Fruit fly (Drosophila melanogaster) whole organism, embryonic: ENCODE measurements around the gene CG42554.

Experiments
- B-H1 ChIP-seq: fragments of 200-800 bp; sonication (Bioruptor generic); IDR thresholded peaks from 3 replicates; pipeline ENCODE4 v1.3.6; 2022; ENCODE audit warnings: missing biosample characterization, missing genetic modification characterization
- C15 ChIP-seq: fragments of 200-800 bp; sonication (Bioruptor generic); IDR thresholded peaks from 3 replicates; pipeline ENCODE4 v1.3.6; 2022; ENCODE audit warnings: missing biosample characterization, missing genetic modification characterization
- CG11723 ChIP-seq: fragments of 200-800 bp; sonication (Bioruptor generic); optimal IDR thresholded peaks from 2 replicates; lab custom pipeline; 2017; ENCODE audit warnings: missing biosample characterization, mild to moderate bottlenecking, missing genetic modification characterization
- CG12155 ChIP-seq: fragments of 200-800 bp; sonication (Bioruptor generic); optimal IDR thresholded peaks from 3 replicates; lab custom pipeline; 2016; ENCODE audit warnings: missing biosample characterization, missing genetic modification characterization
- CG12236 ChIP-seq: fragments of 200-800 bp; sonication (Bioruptor generic); optimal IDR thresholded peaks from 2 replicates; lab custom pipeline; 2016; ENCODE audit warnings: missing biosample characterization, missing genetic modification characterization
- CG1233 ChIP-seq: fragments of 200-800 bp; sonication (Bioruptor generic); optimal IDR thresholded peaks from 4 replicates; lab custom pipeline; 2018; ENCODE audit warnings: missing biosample characterization, mild to moderate bottlenecking, missing genetic modification characterization
- CG14965 ChIP-seq: fragments of 200-800 bp; sonication (Bioruptor generic); optimal IDR thresholded peaks from 2 replicates; lab custom pipeline; 2016; ENCODE audit warnings: missing biosample characterization, missing genetic modification characterization, borderline replicate concordance
- CG15011 ChIP-seq: fragments of 200-800 bp; sonication (Bioruptor generic); optimal IDR thresholded peaks from 3 replicates; lab custom pipeline; 2018; ENCODE audit warnings: missing biosample characterization, mild to moderate bottlenecking, missing genetic modification characterization
- CG1603 ChIP-seq: fragments of 200-800 bp; sonication (Bioruptor generic); optimal IDR thresholded peaks from 2 replicates; lab custom pipeline; 2019; ENCODE audit warnings: missing biosample characterization, mild to moderate bottlenecking, missing genetic modification characterization, moderate library complexity
- CG1647 ChIP-seq: fragments of 200-800 bp; sonication (Bioruptor generic); optimal IDR thresholded peaks from 3 replicates; lab custom pipeline; 2016; ENCODE audit warnings: missing biosample characterization, missing genetic modification characterization
- CG17186 ChIP-seq: fragments of 200-800 bp; sonication (Bioruptor generic); optimal IDR thresholded peaks from 3 replicates; lab custom pipeline; 2017; ENCODE audit warnings: missing biosample characterization, missing genetic modification reagents, missing genetic modification characterization
- CG2120 ChIP-seq: fragments of 200-800 bp; sonication (Bioruptor generic); optimal IDR thresholded peaks from 3 replicates; lab custom pipeline; 2016; ENCODE audit warnings: missing biosample characterization, missing genetic modification characterization
- CG2129 ChIP-seq: fragments of 200-800 bp; sonication (Bioruptor generic); IDR thresholded peaks from 2 replicates; pipeline ENCODE4 v1.3.6; 2022; ENCODE audit warnings: missing biosample characterization, missing genetic modification characterization; ENCODE audit not compliant: partially characterized antibody
- CG3726 ChIP-seq: fragments of 200-800 bp; sonication (Bioruptor generic); IDR thresholded peaks from 3 replicates; pipeline ENCODE4, ENCODE4 v1.3.6; 2022; ENCODE audit warnings: missing biosample characterization, missing genetic modification characterization
- CG4424 ChIP-seq: fragments of 200-800 bp; sonication (Bioruptor generic); optimal IDR thresholded peaks from 3 replicates; lab custom pipeline; 2016; ENCODE audit warnings: missing biosample characterization, missing genetic modification characterization
- CG4854 ChIP-seq: fragments of 200-800 bp; sonication (Bioruptor generic); optimal IDR thresholded peaks from 2 replicates; lab custom pipeline; 2016; ENCODE audit warnings: missing biosample characterization, missing genetic modification characterization, inconsistent platforms
- CG6689 ChIP-seq: fragments of 200-800 bp; sonication (Bioruptor generic); IDR thresholded peaks from 2 replicates; pipeline ENCODE4 v1.3.6; 2022; ENCODE audit warnings: missing biosample characterization, missing genetic modification characterization
- CG9797 ChIP-seq: fragments of 200-800 bp; sonication (Bioruptor generic); optimal IDR thresholded peaks from 3 replicates; lab custom pipeline; 2018; ENCODE audit warnings: missing biosample characterization, mild to moderate bottlenecking, missing genetic modification characterization
- CG9876 ChIP-seq: fragments of 200-800 bp; sonication (Bioruptor generic); optimal IDR thresholded peaks from 2 replicates; lab custom pipeline; 2016; ENCODE audit warnings: missing biosample characterization, missing genetic modification characterization
- Camta ChIP-seq: fragments of 200-800 bp; sonication (Bioruptor generic); optimal IDR thresholded peaks from 2 replicates; lab custom pipeline; 2016; ENCODE audit warnings: missing biosample characterization, missing genetic modification characterization
- Dref ChIP-seq: fragments of 200-800 bp; sonication (Bioruptor generic); IDR thresholded peaks from 2 replicates; pipeline ENCODE4 v1.3.6; 2022; ENCODE audit warnings: missing biosample characterization, missing genetic modification characterization
- E2f1 ChIP-seq: fragments of 200-800 bp; sonication (Bioruptor generic); IDR thresholded peaks from 2 replicates; pipeline ENCODE4 v1.3.6; 2022; ENCODE audit warnings: missing biosample characterization, missing genetic modification characterization
- Elba2 ChIP-seq: fragments of 200-800 bp; sonication (Bioruptor generic); optimal IDR thresholded peaks from 3 replicates; lab custom pipeline; 2016; ENCODE audit warnings: missing biosample characterization, missing genetic modification characterization
- Hand ChIP-seq: fragments of 200-800 bp; sonication (Bioruptor generic); optimal IDR thresholded peaks from 2 replicates; lab custom pipeline; 2017; ENCODE audit warnings: mild to moderate bottlenecking, missing biosample characterization, missing genetic modification reagents, missing genetic modification characterization
- Hr39 ChIP-seq: fragments of >200 bp; optimal IDR thresholded peaks from 2 replicates; lab custom pipeline; 2017
- MBD-R2 ChIP-seq: fragments of 200-800 bp; sonication (Bioruptor generic); IDR thresholded peaks from 2 replicates; pipeline ENCODE4 v1.3.6; 2022; ENCODE audit warnings: missing biosample characterization, missing genetic modification characterization
- Myb ChIP-seq: fragments of 200-800 bp; sonication (Bioruptor generic); optimal IDR thresholded peaks from 2 replicates; lab custom pipeline; 2016; ENCODE audit warnings: missing biosample characterization, missing genetic modification characterization
- Neu2 ChIP-seq: fragments of 200-800 bp; sonication (Bioruptor generic); optimal IDR thresholded peaks from 3 replicates; lab custom pipeline; 2016; ENCODE audit warnings: missing biosample characterization, missing genetic modification characterization, borderline replicate concordance
- Ptx1 ChIP-seq: fragments of 200-800 bp; sonication (Bioruptor generic); IDR thresholded peaks from 2 replicates; pipeline ENCODE4 v1.3.6; 2022; ENCODE audit warnings: missing biosample characterization, missing genetic modification characterization
- Sry-β ChIP-seq: fragments of 200-800 bp; sonication (Bioruptor generic); optimal IDR thresholded peaks from 2 replicates; lab custom pipeline; 2018; ENCODE audit warnings: missing biosample characterization, mild to moderate bottlenecking, missing genetic modification characterization, moderate library complexity
- ab ChIP-seq: fragments of 200-800 bp; sonication (Bioruptor generic); optimal IDR thresholded peaks from 2 replicates; lab custom pipeline; 2016; ENCODE audit warnings: missing biosample characterization, missing genetic modification characterization
- aop ChIP-seq: fragments of 200-800 bp; sonication (Bioruptor generic); IDR thresholded peaks from 2 replicates; pipeline ENCODE4 v1.3.6; 2022; ENCODE audit warnings: missing biosample characterization, missing genetic modification characterization
- bsh ChIP-seq, 2 experiments: fragments of 200-800 bp; sonication (Bioruptor generic); optimal IDR thresholded peaks; 2 replicates each; lab custom pipeline; 2017 to 2018; ENCODE audit warnings: mild to moderate bottlenecking in 2 of 2, missing biosample characterization in 2 of 2, missing genetic modification characterization in 2 of 2, moderate library complexity in 1 of 2
- dmrt11E ChIP-seq: fragments of 200-800 bp; sonication (Bioruptor generic); optimal IDR thresholded peaks from 3 replicates; lab custom pipeline; 2018; ENCODE audit warnings: missing biosample characterization, mild to moderate bottlenecking, missing genetic modification characterization, moderate library complexity
- dmrt99B ChIP-seq: fragments of 200-800 bp; sonication (Bioruptor generic); optimal IDR thresholded peaks from 2 replicates; lab custom pipeline; 2018; ENCODE audit warnings: missing biosample characterization, mild to moderate bottlenecking, missing genetic modification characterization, moderate library complexity
- ems ChIP-seq: fragments of 200-800 bp; sonication (Bioruptor generic); optimal IDR thresholded peaks from 3 replicates; lab custom pipeline; 2016; ENCODE audit warnings: missing biosample characterization, missing genetic modification characterization
- fd3F ChIP-seq: fragments of 200-800 bp; sonication (Bioruptor generic); optimal IDR thresholded peaks from 2 replicates; lab custom pipeline; 2018; ENCODE audit warnings: missing biosample characterization, mild to moderate bottlenecking, missing genetic modification characterization, moderate library complexity
- fd96Cb ChIP-seq: fragments of 200-800 bp; sonication (Bioruptor generic); optimal IDR thresholded peaks from 2 replicates; lab custom pipeline; 2018; ENCODE audit warnings: missing biosample characterization, mild to moderate bottlenecking, missing genetic modification characterization, moderate library complexity
- grau ChIP-seq: fragments of 200-800 bp; optimal IDR thresholded peaks from 3 replicates; lab custom pipeline; 2019; ENCODE audit warnings: missing biosample characterization, mild to moderate bottlenecking, missing genetic modification characterization, moderate library complexity
- lmd ChIP-seq: fragments of 200-800 bp; sonication (Bioruptor generic); IDR thresholded peaks from 2 replicates; pipeline ENCODE4 v1.3.6; 2022; ENCODE audit warnings: missing biosample characterization, missing genetic modification characterization
- mirr ChIP-seq: fragments of 200-800 bp; sonication (Bioruptor generic); optimal IDR thresholded peaks from 3 replicates; lab custom pipeline; 2018; ENCODE audit warnings: missing biosample characterization, mild to moderate bottlenecking, missing genetic modification characterization
- pum ChIP-seq: fragments of 200-800 bp; sonication (Bioruptor generic); optimal IDR thresholded peaks from 2 replicates; lab custom pipeline; 2016; ENCODE audit warnings: missing biosample characterization, missing genetic modification characterization
- scrt ChIP-seq: fragments of 200-800 bp; sonication (Bioruptor generic); optimal IDR thresholded peaks from 2 replicates; lab custom pipeline; 2018; ENCODE audit warnings: missing biosample characterization, mild to moderate bottlenecking, missing genetic modification characterization, moderate library complexity
- so ChIP-seq: fragments of 200-800 bp; sonication (Bioruptor generic); IDR thresholded peaks from 3 replicates; pipeline ENCODE4 v1.3.6; 2022; ENCODE audit warnings: missing biosample characterization, missing genetic modification characterization
- stwl ChIP-seq: fragments of 200-800 bp; sonication (Bioruptor generic); optimal IDR thresholded peaks from 3 replicates; lab custom pipeline; 2018; ENCODE audit warnings: missing biosample characterization, mild to moderate bottlenecking, missing genetic modification characterization, moderate library complexity
- tna ChIP-seq: fragments of 200-800 bp; sonication (Bioruptor generic); IDR thresholded peaks from 2 replicates; pipeline ENCODE4 v1.3.6; 2022; ENCODE audit warnings: missing biosample characterization, missing genetic modification characterization; ENCODE audit not compliant: partially characterized antibody
- trh ChIP-seq: fragments of 200-800 bp; sonication (Bioruptor generic); optimal IDR thresholded peaks from 2 replicates; lab custom pipeline; 2016; ENCODE audit warnings: missing biosample characterization, missing genetic modification characterization
- tup ChIP-seq: fragments of 200-800 bp; sonication (Bioruptor generic); optimal IDR thresholded peaks from 2 replicates; lab custom pipeline; 2016; ENCODE audit warnings: missing biosample characterization, mild to moderate bottlenecking, missing genetic modification characterization, moderate library complexity
- zen2 ChIP-seq: fragments of 200-800 bp; sonication (Bioruptor generic); IDR thresholded peaks from 3 replicates; pipeline ENCODE4 v1.3.6; 2022; ENCODE audit warnings: missing biosample characterization, missing genetic modification characterization; ENCODE audit not compliant: partially characterized antibody

The CG42554 gene

DNA sequence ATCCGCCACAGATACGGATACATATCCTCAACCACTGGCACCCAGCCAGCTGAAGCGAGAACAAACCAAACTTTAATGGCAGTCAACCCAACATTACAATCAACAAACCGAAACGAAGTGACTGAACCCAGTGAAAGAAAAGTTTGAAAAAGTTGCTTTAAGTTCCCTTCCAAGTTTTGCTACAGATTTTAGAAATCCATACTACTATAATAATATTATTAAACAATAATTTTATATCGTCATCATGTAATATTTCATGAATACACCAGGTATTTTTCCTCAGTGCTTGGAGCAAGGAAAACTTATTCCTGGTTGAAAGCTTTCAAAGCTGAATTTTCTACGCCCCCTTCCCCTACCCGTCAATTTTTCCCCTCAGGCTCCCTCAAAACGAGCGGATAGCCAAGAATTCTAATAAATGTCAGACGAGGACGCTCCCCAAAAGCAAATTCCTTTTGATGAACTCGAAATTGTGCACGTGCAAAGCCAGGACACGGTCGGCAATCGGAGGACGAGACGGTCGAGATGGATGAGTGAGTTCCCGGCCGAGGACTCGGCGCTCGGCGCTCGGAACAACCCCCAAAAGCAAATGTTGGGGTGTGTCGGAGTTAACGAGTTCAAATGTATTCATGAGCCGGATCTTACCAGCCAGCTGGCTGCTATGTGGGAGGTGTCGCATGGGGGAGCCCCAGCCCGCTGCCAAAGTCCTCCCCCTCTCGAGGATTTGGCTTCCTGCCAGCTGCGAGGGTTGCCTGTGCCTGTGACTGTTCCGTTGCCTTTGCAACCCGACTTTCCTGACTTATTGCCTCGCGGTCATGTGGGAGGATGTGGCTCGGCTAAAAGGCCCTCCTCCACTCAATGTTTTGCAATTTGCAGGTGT is 38.3 kb upstream of the CG42554 start (continued):
- no peak for TF ChIP-seq CG1647
- peak; percentile 26 for TF ChIP-seq CG2120 (GFP tag; lab: Kevin White, UChicago)
- no peak for TF ChIP-seq stwl (tag; lab: Kevin White, UChicago)
- TF ChIP-seq CG9876 (GFP tag; lab: Kevin White, UChicago) = no peak
- TF ChIP-seq CG12155 (GFP tag; lab: Kevin White, UChicago) = no peak
- peak in 1 of 2 experiments; percentile 54 for TF ChIP-seq bsh (GFP tag; optimal IDR thresholded peaks at IDR 0.05; lab: Kevin White, UChicago)
- no peak for TF ChIP-seq trh (GFP tag; lab: Kevin White, UChicago)
- TF ChIP-seq fd96Cb (tag; lab: Kevin White, UChicago) = peak; percentile 69
- TF ChIP-seq CG4854 = no peak
- no peak for TF ChIP-seq pum (GFP tag; lab: Kevin White, UChicago)
- no peak for TF ChIP-seq fd3F (GFP tag; lab: Kevin White, UChicago)
- TF ChIP-seq Ptx1 (GFP tag; lab: Robert Waterston, UW) = peak; percentile 81
- no peak for TF ChIP-seq tna (GFP tag; lab: Robert Waterston, UW)
- peak; percentile 58 for TF ChIP-seq E2f1 (GFP tag; lab: Robert Waterston, UW)
- no peak for TF ChIP-seq CG17186 (GFP tag; lab: Kevin White, UChicago)
- TF ChIP-seq CG14965 (GFP tag; lab: Kevin White, UChicago) = no peak
- no peak for TF ChIP-seq zen2 (GFP tag; lab: Robert Waterston, UW)
- no peak for TF ChIP-seq Dref
- TF ChIP-seq tup (GFP tag; lab: Kevin White, UChicago) = no peak
- no peak for TF ChIP-seq CG3726 (GFP tag; lab: Robert Waterston, UW)
- TF ChIP-seq dmrt99B (tag; lab: Kevin White, UChicago) = peak; percentile 81
- no peak for TF ChIP-seq Sry-β
- TF ChIP-seq dmrt11E (tag; lab: Kevin White, UChicago) = no peak
- no peak for TF ChIP-seq ems (GFP tag; lab: Kevin White, UChicago)
- no peak for TF ChIP-seq CG2129 (GFP tag; lab: Robert Waterston, UW)
- TF ChIP-seq ab (GFP tag; lab: Kevin White, UChicago) = no peak
- 0 out of 2 replicates have a peak, but pooled peaks have one; percentile 26 for TF ChIP-seq MBD-R2 (GFP tag; lab: Robert Waterston, UW)
- TF ChIP-seq CG1603 (tag; lab: Kevin White, UChicago) = no peak
- TF ChIP-seq grau (tag; lab: Kevin White, UChicago) = peak; percentile 59
- TF ChIP-seq Hr39 (lab: Kevin White, UChicago) = no peak
- no peak for TF ChIP-seq CG9797 (GFP tag; lab: Kevin White, UChicago)
- TF ChIP-seq CG6689 (GFP tag; lab: Robert Waterston, UW) = peak; percentile 56
- peak; percentile 19 for TF ChIP-seq CG1233 (GFP tag; lab: Kevin White, UChicago)
- 0 out of 3 replicates have a peak, but pooled peaks have one; percentile 17 for TF ChIP-seq B-H1 (GFP tag; lab: Robert Waterston, UW)
- no peak for TF ChIP-seq aop (GFP tag; lab: Robert Waterston, UW)
- peak; percentile 69 for TF ChIP-seq scrt (GFP tag; lab: Kevin White, UChicago)
- TF ChIP-seq so (GFP tag; lab: Robert Waterston, UW) = no peak
- no peak for TF ChIP-seq Hand (GFP tag; lab: Kevin White, UChicago)
- TF ChIP-seq Neu2 (GFP tag; lab: Kevin White, UChicago) = no peak
- no peak for TF ChIP-seq Elba2 (GFP tag; lab: Kevin White, UChicago)
- no peak for TF ChIP-seq CG12236 (GFP tag; lab: Kevin White, UChicago)
- TF ChIP-seq mirr (GFP tag; lab: Kevin White, UChicago) = no peak
- no peak for TF ChIP-seq C15 (GFP tag; lab: Robert Waterston, UW)
- TF ChIP-seq Myb (GFP tag; lab: Kevin White, UChicago) = no peak
- TF ChIP-seq CG4424 = peak; percentile 56
- peak; percentile 68 for TF ChIP-seq lmd (GFP tag; lab: Robert Waterston, UW)
- no peak for TF ChIP-seq CG11723
- no peak for TF ChIP-seq Camta (GFP tag; lab: Kevin White, UChicago)
- peak; percentile 47 for TF ChIP-seq CG15011 (GFP tag; lab: Kevin White, UChicago)
